Worm (Caenorhabditis elegans) whole organism, L4 larva: Measurements from ENCODE around the gene dpy-7.

Experiments used
- D1046.2 ChIP-seq: fragments of 200-800 bp; sonication (Bioruptor generic); IDR thresholded peaks from 2 replicates; pipeline ENCODE4 v1.3.6; 2022; ENCODE audit warnings: missing genetic modification characterization, missing compliant biosample characterization
- F10B5.3 ChIP-seq: sonication (generic microtip); optimal IDR thresholded peaks from 2 replicates; lab custom pipeline; 2016; ENCODE audit warnings: mild to moderate bottlenecking, missing genetic modification characterization, missing compliant biosample characterization
- F26F4.8 ChIP-seq: fragments of 200-800 bp; sonication (Bioruptor generic); conservative IDR thresholded peaks from 2 replicates; pipeline ENCODE4 v1.3.6; 2022; ENCODE audit warnings: missing genetic modification characterization, missing compliant biosample characterization
- F37D6.2 ChIP-seq: sonication (generic microtip); optimal IDR thresholded peaks from 2 replicates; lab custom pipeline; 2016; ENCODE audit warnings: mild to moderate bottlenecking, missing genetic modification characterization, missing compliant biosample characterization
- T20F7.1 ChIP-seq: fragments of 200-800 bp; sonication (Bioruptor generic); optimal IDR thresholded peaks from 2 replicates; lab custom pipeline; 2018; ENCODE audit warnings: mild to moderate bottlenecking, missing genetic modification characterization, missing compliant biosample characterization
- T26A8.4 ChIP-seq: fragments of 200-800 bp; sonication (Bioruptor generic); IDR thresholded peaks from 2 replicates; pipeline ENCODE4 v1.3.6; 2022; ENCODE audit warnings: missing genetic modification characterization, missing compliant biosample characterization
- Y105C5A.15 ChIP-seq: fragments of 200-800 bp; sonication (Bioruptor generic); IDR thresholded peaks from 2 replicates; pipeline ENCODE4 v1.3.6; 2022; ENCODE audit warnings: missing genetic modification characterization, missing compliant biosample characterization
- attf-4 ChIP-seq: sonication (generic microtip); optimal IDR thresholded peaks from 3 replicates; lab custom pipeline; 2017; ENCODE audit warnings: missing biosample characterization, missing genetic modification characterization
- ceh-28 ChIP-seq: fragments of 150-350 bp; optimal IDR thresholded peaks from 2 replicates; lab custom pipeline; 2014; ENCODE audit warnings: missing biosample characterization, missing genetic modification reagents, missing genetic modification characterization
- cey-2 ChIP-seq: sonication (generic microtip); optimal IDR thresholded peaks from 3 replicates; lab custom pipeline; 2017; ENCODE audit warnings: missing genetic modification characterization, mild to moderate bottlenecking, missing compliant biosample characterization, antibody characterized with exemption, borderline replicate concordance; ENCODE audit not compliant: insufficient read depth
- ctbp-1 ChIP-seq: fragments of 200-800 bp; sonication (Bioruptor generic); IDR thresholded peaks from 2 replicates; pipeline ENCODE4 v1.3.6; 2022; ENCODE audit warnings: missing genetic modification reagents, missing genetic modification characterization, missing compliant biosample characterization
- daf-16 ChIP-seq, 3 experiments: sonication (generic microtip); optimal IDR thresholded peaks; 2 replicates each; lab custom pipeline; 2016 to 2017; ENCODE audit warnings: missing genetic modification characterization in 3 of 3, missing genetic modification reagents in 3 of 3, mild to moderate bottlenecking in 2 of 3, missing compliant biosample characterization in 2 of 3, missing biosample characterization in 1 of 3, moderate library complexity in 1 of 3
- dmd-6 ChIP-seq: fragments of 200-800 bp; sonication (Bioruptor generic); IDR thresholded peaks from 2 replicates; pipeline ENCODE4 v1.3.6; 2022; ENCODE audit warnings: missing genetic modification reagents, missing genetic modification characterization, missing compliant biosample characterization
- duxl-1 ChIP-seq: sonication (generic microtip); optimal IDR thresholded peaks from 2 replicates; lab custom pipeline; 2016; ENCODE audit warnings: mild to moderate bottlenecking, missing genetic modification characterization, moderate library complexity, missing compliant biosample characterization; ENCODE audit not compliant: poor library complexity
- egl-43 ChIP-seq: fragments of 200-800 bp; sonication (Bioruptor generic); IDR thresholded peaks from 2 replicates; pipeline ENCODE4 v1.3.6; 2022; ENCODE audit warnings: missing genetic modification reagents, missing genetic modification characterization, missing compliant biosample characterization
- fos-1 ChIP-seq: fragments of 150-350 bp; optimal IDR thresholded peaks from 2 replicates; lab custom pipeline; 2014; ENCODE audit warnings: missing biosample characterization, missing genetic modification characterization
- hlh-11 ChIP-seq: fragments of 200-800 bp; sonication (Bioruptor generic); optimal IDR thresholded peaks from 2 replicates; lab custom pipeline; 2018; ENCODE audit warnings: mild to moderate bottlenecking, missing genetic modification characterization, missing compliant biosample characterization
- hmg-1.1 ChIP-seq: fragments of 200-800 bp; sonication (Bioruptor generic); IDR thresholded peaks from 2 replicates; pipeline ENCODE4 v1.3.6; 2022; ENCODE audit warnings: missing genetic modification reagents, missing genetic modification characterization, missing compliant biosample characterization
- lim-7 ChIP-seq: fragments of 200-800 bp; sonication (Bioruptor generic); IDR thresholded peaks from 2 replicates; pipeline ENCODE4 v1.3.6; 2022; ENCODE audit warnings: missing genetic modification characterization, missing compliant biosample characterization
- lin-13 ChIP-seq: fragments of 150-350 bp; optimal IDR thresholded peaks from 2 replicates; lab custom pipeline; 2014; ENCODE audit warnings: missing biosample characterization, missing genetic modification reagents, missing genetic modification characterization
- lin-15B ChIP-seq: fragments of 150-350 bp; sonication (generic microtip); optimal IDR thresholded peaks from 3 replicates; lab custom pipeline; 2014; ENCODE audit warnings: missing biosample characterization, missing genetic modification characterization
- mdt-29 ChIP-seq: fragments of 200-800 bp; sonication (Bioruptor generic); IDR thresholded peaks from 2 replicates; pipeline ENCODE4 v1.3.6; 2022; ENCODE audit warnings: missing genetic modification reagents, missing genetic modification characterization, missing compliant biosample characterization
- mes-2 ChIP-seq: sonication (generic microtip); optimal IDR thresholded peaks from 2 replicates; lab custom pipeline; 2016; ENCODE audit warnings: missing genotype, mild to moderate bottlenecking, missing genetic modification characterization, missing compliant biosample characterization; ENCODE audit not compliant: poor library complexity, severe bottlenecking
- mxl-2 ChIP-seq: fragments of 200-800 bp; sonication (Bioruptor generic); conservative IDR thresholded peaks from 2 replicates; pipeline ENCODE4 v1.3.6; 2022; ENCODE audit warnings: missing genetic modification reagents, missing genetic modification characterization, missing compliant biosample characterization
- nhr-237 ChIP-seq: sonication (generic microtip); optimal IDR thresholded peaks from 2 replicates; lab custom pipeline; 2017; ENCODE audit warnings: missing biosample characterization, missing genetic modification characterization
- nhr-42 ChIP-seq: fragments of 200-800 bp; sonication (Bioruptor generic); IDR thresholded peaks from 2 replicates; pipeline ENCODE4 v1.3.6; 2022; ENCODE audit warnings: missing genetic modification characterization, missing compliant biosample characterization
- nhr-48 ChIP-seq: sonication (generic microtip); optimal IDR thresholded peaks from 2 replicates; lab custom pipeline; 2016; ENCODE audit warnings: mild to moderate bottlenecking, missing genetic modification characterization, missing compliant biosample characterization
- nhr-6 ChIP-seq: fragments of 150-350 bp; optimal IDR thresholded peaks from 2 replicates; lab custom pipeline; 2014; ENCODE audit warnings: missing biosample characterization, missing genetic modification characterization
- nhr-76 ChIP-seq: fragments of 150-350 bp; optimal IDR thresholded peaks from 2 replicates; lab custom pipeline; 2014; ENCODE audit warnings: missing biosample characterization, missing genetic modification characterization
- snpc-1.2 ChIP-seq: fragments of 200-800 bp; sonication (Bioruptor generic); IDR thresholded peaks from 2 replicates; pipeline ENCODE4 v1.3.6; 2022; ENCODE audit warnings: missing genetic modification reagents, missing genetic modification characterization, missing compliant biosample characterization
- snpc-4 ChIP-seq: fragments of 150-350 bp; optimal IDR thresholded peaks from 2 replicates; lab custom pipeline; 2014; ENCODE audit warnings: missing biosample characterization, missing genetic modification characterization
- spr-1 ChIP-seq: sonication (generic microtip); optimal IDR thresholded peaks from 2 replicates; lab custom pipeline; 2016; ENCODE audit warnings: mild to moderate bottlenecking, missing genetic modification characterization, missing compliant biosample characterization
- tag-97 ChIP-seq: fragments of 200-800 bp; sonication (Bioruptor generic); IDR thresholded peaks from 2 replicates; pipeline ENCODE4 v1.3.6; 2022; ENCODE audit warnings: missing genetic modification characterization, missing compliant biosample characterization
- tra-1 ChIP-seq: fragments of 200-800 bp; sonication (Bioruptor generic); IDR thresholded peaks from 2 replicates; pipeline ENCODE4 v1.3.6; 2022; ENCODE audit warnings: missing genetic modification reagents, missing genetic modification characterization, missing compliant biosample characterization
- unc-62 ChIP-seq, 3 experiments: fragments of 150-350 bp in 1 of 3; sonication (generic microtip); optimal IDR thresholded peaks in 2 of 3; peaks in 1 of 3; 1 replicate in 1 of 3; 2 replicates in 2 of 3; lab custom pipeline; 2014 to 2017; ENCODE audit warnings: missing biosample characterization in 3 of 3, missing genetic modification characterization in 3 of 3, missing genetic modification reagents in 3 of 3, missing genotype in 1 of 3
- zag-1 ChIP-seq: fragments of 150-350 bp; optimal IDR thresholded peaks from 2 replicates; lab custom pipeline; 2014; ENCODE audit warnings: missing biosample characterization, missing genetic modification characterization
- zfp-3 ChIP-seq: fragments of 200-800 bp; sonication (Bioruptor generic); conservative IDR thresholded peaks from 2 replicates; pipeline ENCODE4 v1.3.6; 2022; ENCODE audit warnings: missing genetic modification reagents, missing genetic modification characterization, missing compliant biosample characterization
- ztf-11 ChIP-seq: fragments of 150-350 bp; optimal IDR thresholded peaks from 2 replicates; lab custom pipeline; 2014; ENCODE audit warnings: missing biosample characterization, missing genetic modification characterization

The dpy-7 gene

DNA sequence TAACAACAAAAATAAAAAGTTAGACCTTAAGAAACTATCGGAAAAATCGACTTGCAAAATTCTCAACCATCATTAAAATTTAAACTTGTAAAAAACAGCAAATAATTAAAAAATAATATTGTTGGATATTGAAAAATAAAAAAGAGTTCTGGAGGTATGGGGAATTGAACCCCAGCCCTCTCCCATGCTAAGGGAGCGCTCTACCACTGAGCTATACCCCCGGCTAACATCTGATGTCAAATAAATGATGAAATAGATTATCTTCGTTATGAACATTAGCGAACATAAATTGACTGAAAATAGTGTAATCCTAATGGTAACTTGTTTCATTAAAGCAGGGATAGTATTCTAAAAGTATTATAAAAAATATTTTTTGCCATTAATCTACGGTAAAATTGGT lies 30.5 kb downstream of the dpy-7 start (continued):
- TF ChIP-seq hmg-1.1 (GFP tag; lab: Robert Waterston, UW), result no peak
- TF ChIP-seq Y105C5A.15 (GFP tag; lab: Robert Waterston, UW), result 0 out of 2 replicates have a peak, but pooled peaks have one; percentile 59
- TF ChIP-seq F37D6.2 (tag; lab: Kevin White, UChicago), result no peak
- no peak for TF ChIP-seq T20F7.1 (GFP tag; lab: Kevin White, UChicago)
- TF ChIP-seq cey-2 (tag; lab: Kevin White, UChicago), result no peak
- TF ChIP-seq D1046.2, result no peak
- TF ChIP-seq ctbp-1, result no peak
- no peak for TF ChIP-seq nhr-237 (tag; lab: Kevin White, UChicago)
- TF ChIP-seq snpc-1.2, result peak; percentile 68
- TF ChIP-seq egl-43, result 0 out of 2 replicates have a peak, but pooled peaks have one; percentile 51
- no peak for TF ChIP-seq nhr-48 (tag; lab: Kevin White, UChicago)
- no peak for TF ChIP-seq mdt-29 (GFP tag; lab: Robert Waterston, UW)
- no peak for TF ChIP-seq F10B5.3 (tag; lab: Kevin White, UChicago)
- TF ChIP-seq daf-16 (GFP tag; optimal IDR thresholded peaks at IDR 0.05; lab: Kevin White, UChicago), result peak in 1 of 2 experiments; percentile 36
- no peak for TF ChIP-seq daf-16 (tag; optimal IDR thresholded peaks at IDR 0.05; lab: Kevin White, UChicago)
- no peak for TF ChIP-seq nhr-42 (GFP tag; lab: Robert Waterston, UW)
- no peak for TF ChIP-seq fos-1
- TF ChIP-seq zag-1 (tag; lab: Kevin White, UChicago), result no peak
- TF ChIP-seq hlh-11 (tag; lab: Kevin White, UChicago), result no peak
- TF ChIP-seq T26A8.4, result no peak
- TF ChIP-seq mes-2 (tag; lab: Kevin White, UChicago), result peak; percentile 42

DNA sequence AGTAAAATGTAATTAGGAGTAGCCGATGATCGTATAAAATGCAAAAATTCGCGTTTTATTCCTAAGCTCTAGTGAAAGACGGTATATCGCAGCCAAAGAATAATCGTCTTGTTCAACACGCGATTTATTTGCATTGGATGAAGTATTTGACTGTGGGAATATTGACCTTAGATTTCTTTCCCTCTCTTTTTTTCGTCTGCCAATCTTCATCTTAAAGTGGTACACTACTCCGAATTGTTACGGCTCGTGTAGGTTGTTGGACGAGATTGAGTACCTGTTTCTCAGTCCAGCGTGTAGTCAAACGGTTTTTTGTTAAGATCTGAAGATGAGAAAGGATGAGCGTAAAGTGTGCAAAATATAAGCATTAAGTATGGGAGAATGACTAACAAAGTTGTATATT lies 31.1 kb downstream of the dpy-7 start, which contains the start of gene lgc-11:
lgc-11 (minus strand) TSS at position 101 of the 400 bp plus-strand sequence.
- TF ChIP-seq dmd-6 (GFP tag; lab: Robert Waterston, UW) (no peak), attf-4 (tag; lab: Kevin White, UChicago) (no peak), tag-97 (GFP tag; lab: Robert Waterston, UW) (no peak), tra-1 (no peak), lin-15B (tag; lab: Kevin White, UChicago) (no peak), spr-1 (tag; lab: Kevin White, UChicago) (no peak)
- TF ChIP-seq, all 104 proteins: peak for 0

DNA sequence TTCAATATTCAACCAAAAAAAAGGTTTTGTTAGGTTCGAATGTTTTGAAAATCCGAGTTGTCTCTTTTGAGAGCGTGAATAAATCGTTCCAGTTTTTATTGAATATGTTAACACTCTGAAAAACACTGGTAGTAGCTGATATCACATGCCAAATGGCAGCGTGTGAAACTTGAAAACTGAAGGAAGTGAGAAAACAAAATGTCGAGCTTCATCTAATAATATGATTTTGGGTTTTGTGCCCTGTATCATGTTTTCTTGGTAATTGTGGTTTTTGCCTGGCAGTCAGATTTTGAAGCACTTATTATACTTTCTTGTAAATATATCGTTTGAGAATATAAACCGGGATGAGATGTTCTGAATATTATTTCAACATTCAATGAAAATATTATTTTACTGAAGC lies 34.8 kb downstream of the dpy-7 start, which contains the start of gene F48E3.6:
F48E3.6 (minus strand) TSS at position 101 of the 400 bp plus-strand sequence.
- TF ChIP-seq lin-13 (GFP tag; lab: Kevin White, UChicago) (no peak), unc-62 (GFP tag; optimal IDR thresholded peaks at IDR 0.05 in 1 of 2; lab: Kevin White, UChicago) (no peak), unc-62 (tag; optimal IDR thresholded peaks at IDR 0.05; lab: Kevin White, UChicago) (no peak), lim-7 (GFP tag; lab: Robert Waterston, UW) (no peak), D1046.2 (no peak), zfp-3 (no peak), ceh-28 (tag; lab: Kevin White, UChicago) (no peak), ztf-11 (tag; lab: Kevin White, UChicago) (no peak), duxl-1 (tag; lab: Kevin White, UChicago) (no peak), F26F4.8 (no peak), nhr-6 (tag; lab: Kevin White, UChicago) (no peak), snpc-4 (no peak), mxl-2 (GFP tag; lab: Robert Waterston, UW) (no peak), nhr-76 (tag; lab: Kevin White, UChicago) (no peak), ctbp-1 (no peak)
